Fruit fly (Drosophila melanogaster): ENCODE measurements around the gene CG15456.

Gene CG15456

DNA sequence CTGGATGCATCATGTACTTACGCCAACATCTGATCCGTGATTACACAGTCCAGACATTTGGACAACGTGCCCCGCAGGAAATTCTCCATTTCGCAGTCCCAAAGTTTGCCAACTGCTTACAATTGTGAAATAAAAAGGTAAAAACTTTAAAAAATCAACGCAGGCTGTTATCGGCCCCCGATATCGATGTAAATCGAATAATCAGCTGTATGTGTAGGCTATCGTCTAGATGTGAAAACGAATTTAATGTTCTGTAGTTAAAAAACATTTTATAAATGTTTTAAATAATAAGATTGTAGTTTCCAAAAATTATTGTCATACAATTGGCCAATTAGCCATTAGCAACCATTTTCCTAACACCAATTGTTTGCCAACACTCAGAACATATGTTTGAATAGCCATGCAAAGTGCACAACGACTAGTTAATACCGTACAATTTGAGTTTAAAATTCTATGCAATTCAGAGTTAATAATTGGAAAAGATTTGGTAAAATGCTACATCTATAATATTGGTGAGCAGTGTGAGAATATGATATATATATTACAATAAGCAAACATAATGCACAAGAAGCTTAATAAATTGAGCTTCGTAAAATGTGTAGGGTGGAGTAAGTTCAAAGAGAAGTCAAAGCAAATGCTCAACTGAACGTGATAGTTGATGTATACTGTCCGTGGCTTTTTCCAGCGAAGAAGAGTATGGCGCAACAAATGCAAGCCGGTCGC lies 2.8 kb upstream of the CG15456 start, which contains the start of the genes CG11710 and mal (continued):
- peak; percentile 41 for TF ChIP-seq CG4707 (GFP tag; optimal IDR thresholded peaks at IDR 0.05)
- no peak for TF ChIP-seq Hr78 (GFP tag; optimal IDR thresholded peaks at IDR 0.05)
- peak; percentile 50; the same call in 1 of the 2 replicates for TF ChIP-seq CG10366 (GFP tag; IDR thresholded peaks at IDR 0.05)
- TF ChIP-seq CG12155 (GFP tag; optimal IDR thresholded peaks at IDR 0.05), result peak; percentile 67
- no peak for TF ChIP-seq CkIIα-i1 (GFP tag; IDR thresholded peaks at IDR 0.05)
- peak; percentile 87 for TF ChIP-seq CG18599 (GFP tag; optimal IDR thresholded peaks at IDR 0.05)
- peak; percentile 39 for TF ChIP-seq tx (GFP tag; optimal IDR thresholded peaks at IDR 0.05)
- no peak for TF ChIP-seq Bdp1 (GFP tag; optimal IDR thresholded peaks at IDR 0.05)
- TF ChIP-seq sug (tag; optimal IDR thresholded peaks at IDR 0.05), result peak; percentile 81
- peak; percentile 62 for TF ChIP-seq Hmx (GFP tag; optimal IDR thresholded peaks at IDR 0.05)
- TF ChIP-seq eve (GFP tag; optimal IDR thresholded peaks at IDR 0.05), result no peak
- peak; percentile 43 for TF ChIP-seq CG10462 (GFP tag; optimal IDR thresholded peaks at IDR 0.05)
- TF ChIP-seq twi (tag; optimal IDR thresholded peaks at IDR 0.05), result peak; percentile 61
- TF ChIP-seq Ptx1 (GFP tag; IDR thresholded peaks at IDR 0.05), result peak; percentile 78
- peak; percentile 61; the same call in 1 of the 2 replicates for TF ChIP-seq peb (GFP tag; IDR thresholded peaks at IDR 0.05)
- TF ChIP-seq tll (GFP tag; optimal IDR thresholded peaks at IDR 0.05), result no peak
- peak; percentile 71 for TF ChIP-seq eyg (GFP tag; optimal IDR thresholded peaks at IDR 0.05)
- TF ChIP-seq HmgZ (tag; optimal IDR thresholded peaks at IDR 0.05), result peak; percentile 57
- peak; percentile 53 for TF ChIP-seq CG17802 (tag; optimal IDR thresholded peaks at IDR 0.05)
- TF ChIP-seq wor (GFP tag; IDR thresholded peaks at IDR 0.05), result peak; percentile 62
- TF ChIP-seq CG15514 (GFP tag; optimal IDR thresholded peaks at IDR 0.05), result peak; percentile 54
- peak; percentile 74 for TF ChIP-seq CG7556 (GFP tag; optimal IDR thresholded peaks at IDR 0.05)
- peak; percentile 11 for TF ChIP-seq CrebB (tag; optimal IDR thresholded peaks at IDR 0.05)
- no peak for TF ChIP-seq Jarid2 (GFP tag; optimal IDR thresholded peaks at IDR 0.05)
- no peak for TF ChIP-seq D (optimal IDR thresholded peaks at IDR 0.05)
- no peak for TF ChIP-seq D (GFP tag; optimal IDR thresholded peaks at IDR 0.05)
- no peak; the same call in 1 of the 2 replicates for TF ChIP-seq CG43689 (GFP tag; IDR thresholded peaks at IDR 0.05)
- TF ChIP-seq HLH3B (GFP tag; IDR thresholded peaks at IDR 0.05), result peak; percentile 77
- peak; percentile 50; the same call in 1 of the 2 replicates for TF ChIP-seq CG10959 (GFP tag; IDR thresholded peaks at IDR 0.05)
- TF ChIP-seq CG6854 (GFP tag; optimal IDR thresholded peaks at IDR 0.05), result peak; percentile 70
- peak; percentile 77 for TF ChIP-seq HLH54F (GFP tag; optimal IDR thresholded peaks at IDR 0.05)
- no peak for TF ChIP-seq bowl (GFP tag; IDR thresholded peaks at IDR 0.05)
- TF ChIP-seq pfk (GFP tag; optimal IDR thresholded peaks at IDR 0.05), result peak; percentile 14
- no peak for TF ChIP-seq fru (optimal IDR thresholded peaks at IDR 0.05)
- TF ChIP-seq CG34422 (GFP tag; IDR thresholded peaks at IDR 0.05), result peak; percentile 77; the same call in 2 of the 3 replicates
- TF ChIP-seq Antp (GFP tag; optimal IDR thresholded peaks at IDR 0.05), result peak; percentile 50
- peak; percentile 67 for TF ChIP-seq CG9817 (tag; optimal IDR thresholded peaks at IDR 0.05)
- peak; percentile 65 for TF ChIP-seq Chrac-16 (GFP tag; optimal IDR thresholded peaks at IDR 0.05)
- no peak for TF ChIP-seq jing (GFP tag; optimal IDR thresholded peaks at IDR 0.05)
- peak; percentile 82; the same call in 1 of the 2 replicates for TF ChIP-seq Xrp1 (GFP tag; IDR thresholded peaks at IDR 0.05)
- TF ChIP-seq CG13287 (GFP tag; IDR thresholded peaks at IDR 0.05; ENCODE audit: partially characterized antibody), result peak; percentile 51
- TF ChIP-seq Nf-YB (GFP tag; optimal IDR thresholded peaks at IDR 0.05), result peak; percentile 33
- peak; percentile 82 for TF ChIP-seq CG17829 (tag; optimal IDR thresholded peaks at IDR 0.05)
- 0 out of 2 replicates have a peak, but pooled peaks have one; percentile 43 for TF ChIP-seq nerfin-2 (GFP tag; IDR thresholded peaks at IDR 0.05; ENCODE audit: partially characterized antibody)
- peak; percentile 50 for TF ChIP-seq H2.0 (GFP tag; IDR thresholded peaks at IDR 0.05)
- peak; percentile 43 for TF ChIP-seq vfl (GFP tag; optimal IDR thresholded peaks at IDR 0.05)
- peak; percentile 90 for TF ChIP-seq CG7839 (tag; optimal IDR thresholded peaks at IDR 0.05)
- peak; percentile 79 for TF ChIP-seq CG6689 (GFP tag; IDR thresholded peaks at IDR 0.05)
- TF ChIP-seq tgo (GFP tag; IDR thresholded peaks at IDR 0.05), result peak; percentile 77

Data from whole organism, embryonic.